Worm (Caenorhabditis elegans) whole organism, midembryonic: ENCODE data around the gene M110.9.

ENCODE experiments used
- T22C8.4 ChIP-seq: fragments of 200-800 bp; sonication (Bioruptor generic); IDR thresholded peaks from 2 replicates; pipeline ENCODE4 v1.3.6; 2022; ENCODE audit warnings: missing genetic modification characterization, missing compliant biosample characterization
- cog-1 ChIP-seq: sonication (generic microtip); optimal IDR thresholded peaks from 2 replicates; lab custom pipeline; 2016; ENCODE audit warnings: missing genetic modification characterization, missing compliant biosample characterization
- flt-1 ChIP-seq: fragments of 200-800 bp; sonication (Bioruptor generic); IDR thresholded peaks from 2 replicates; pipeline ENCODE4 v1.3.6; 2022; ENCODE audit warnings: missing genetic modification characterization, missing compliant biosample characterization
- klf-2 ChIP-seq: fragments of 200-800 bp; sonication (Bioruptor generic); conservative IDR thresholded peaks from 2 replicates; pipeline ENCODE4 v1.3.6; 2022; ENCODE audit warnings: missing genetic modification reagents, missing genetic modification characterization, missing compliant biosample characterization
- med-1 ChIP-seq: sonication (generic microtip); optimal IDR thresholded peaks from 2 replicates; lab custom pipeline; 2017; ENCODE audit warnings: missing genetic modification characterization, mild to moderate bottlenecking, missing compliant biosample characterization, antibody characterized with exemption, missing genetic modification reagents; ENCODE audit not compliant: insufficient read depth
- ref-1 ChIP-seq: fragments of 200-800 bp; sonication (Bioruptor generic); conservative IDR thresholded peaks from 2 replicates; pipeline ENCODE4 v1.3.6; 2022; ENCODE audit warnings: missing genetic modification reagents, missing genetic modification characterization, missing compliant biosample characterization
- tab-1 ChIP-seq: fragments of 200-800 bp; sonication (Bioruptor generic); IDR thresholded peaks from 2 replicates; pipeline ENCODE4 v1.3.6; 2022; ENCODE audit warnings: missing genetic modification characterization, missing compliant biosample characterization
- ztf-23 ChIP-seq: fragments of 200-800 bp; sonication (Bioruptor generic); IDR thresholded peaks from 2 replicates; pipeline ENCODE4 v1.3.6; 2022; ENCODE audit warnings: missing genetic modification reagents, missing genetic modification characterization, missing compliant biosample characterization
- ztf-29 ChIP-seq: fragments of 200-800 bp; sonication (Bioruptor generic); IDR thresholded peaks from 2 replicates; pipeline ENCODE4 v1.3.6; 2022; ENCODE audit warnings: missing genetic modification reagents, missing genetic modification characterization, missing compliant biosample characterization

The M110.9 gene

DNA sequence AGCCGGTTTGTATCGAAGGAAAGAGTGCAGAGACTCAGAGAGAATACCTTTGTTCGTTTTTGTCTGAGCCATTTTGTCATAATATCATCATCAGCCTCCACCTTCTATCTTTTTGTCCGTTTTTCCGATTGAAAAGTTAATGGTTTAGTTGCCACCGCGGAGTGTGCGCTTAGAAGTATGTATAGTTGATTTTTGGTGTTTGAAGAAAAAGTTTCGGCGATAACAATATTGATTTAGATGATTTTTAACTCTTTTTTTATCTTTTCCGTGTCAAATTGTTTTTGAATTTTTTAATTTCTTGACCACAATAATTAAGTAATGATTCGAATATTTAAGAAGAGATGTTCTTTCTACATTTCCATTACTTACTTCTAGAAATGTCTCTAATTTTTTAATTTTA, 25.5 kb upstream of the M110.9 start:
- TF ChIP-seq tab-1 (GFP tag; lab: Robert Waterston, UW) (no peak), klf-2 (no peak), ztf-23 (GFP tag; lab: Robert Waterston, UW) (no peak), flt-1 (GFP tag; lab: Robert Waterston, UW) (no peak), T22C8.4 (GFP tag; lab: Robert Waterston, UW) (no peak), med-1 (GFP tag; lab: Kevin White, UChicago) (no peak), ref-1 (GFP tag; lab: Robert Waterston, UW) (no peak), ztf-29 (GFP tag; lab: Robert Waterston, UW) (no peak), cog-1 (no peak)

DNA sequence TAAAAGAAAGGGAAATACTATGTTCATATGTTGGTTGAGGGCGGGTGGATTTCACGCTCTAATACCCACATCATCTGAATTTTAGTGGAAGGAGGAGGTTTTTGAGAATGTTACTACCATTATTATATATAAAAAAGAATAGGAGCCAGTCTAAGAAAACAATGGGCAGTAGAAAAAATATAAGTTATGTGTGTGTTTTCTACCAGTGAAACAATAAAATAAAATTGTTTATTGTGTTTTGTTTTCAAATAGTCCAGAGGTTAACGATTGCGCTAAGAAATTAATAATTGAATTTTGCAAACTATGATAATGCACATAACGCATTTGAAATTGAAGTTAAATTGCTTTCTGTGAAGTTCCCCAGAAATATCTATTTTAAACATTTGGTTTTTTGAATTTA, 21.6 kb upstream of the M110.9 start, which contains the start of gene M110.8:
TSS of gene M110.8 (minus strand) at position 101 of the 400 bp plus-strand sequence.
- TF ChIP-seq ref-1 (GFP tag; lab: Robert Waterston, UW) (no peak), flt-1 (GFP tag; lab: Robert Waterston, UW) (no peak), tab-1 (GFP tag; lab: Robert Waterston, UW) (no peak), ztf-23 (GFP tag; lab: Robert Waterston, UW) (no peak), ztf-29 (GFP tag; lab: Robert Waterston, UW) (no peak), med-1 (GFP tag; lab: Kevin White, UChicago) (no peak), klf-2 (no peak), cog-1 (no peak), T22C8.4 (GFP tag; lab: Robert Waterston, UW) (no peak)

DNA sequence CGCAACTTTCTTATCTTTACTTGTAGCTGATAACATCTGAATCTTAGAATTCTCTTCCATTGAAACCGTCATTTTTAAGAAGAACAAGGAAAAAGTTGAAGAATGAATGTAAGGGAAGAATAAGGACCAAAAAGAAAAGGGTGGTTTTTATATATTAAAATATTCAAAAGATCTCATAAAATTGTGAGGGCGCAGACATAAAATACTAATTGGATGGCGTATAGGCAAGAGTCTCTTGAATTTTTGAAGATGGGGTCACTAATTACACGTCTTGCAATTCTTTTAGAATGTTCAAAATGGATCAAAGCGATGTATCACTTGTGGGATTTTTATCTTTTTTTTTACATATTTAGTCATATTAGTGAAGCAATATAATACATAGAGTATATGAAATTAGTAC, 18.4 kb upstream of the M110.9 start, which contains the start of gene twk-3:
TSS of gene twk-3 (minus strand) at position 101 of the 400 bp plus-strand sequence.
- TF ChIP-seq T22C8.4 (GFP tag; lab: Robert Waterston, UW) = no peak
- TF ChIP-seq klf-2 = no peak
- no peak for TF ChIP-seq flt-1 (GFP tag; lab: Robert Waterston, UW)
- TF ChIP-seq ztf-29 (GFP tag; lab: Robert Waterston, UW) = no peak
- no peak for TF ChIP-seq ref-1 (GFP tag; lab: Robert Waterston, UW)
- TF ChIP-seq cog-1 = no peak
- TF ChIP-seq ztf-23 (GFP tag; lab: Robert Waterston, UW) = no peak
- no peak for TF ChIP-seq med-1 (GFP tag; lab: Kevin White, UChicago)
- TF ChIP-seq tab-1 (GFP tag; lab: Robert Waterston, UW) = no peak

DNA sequence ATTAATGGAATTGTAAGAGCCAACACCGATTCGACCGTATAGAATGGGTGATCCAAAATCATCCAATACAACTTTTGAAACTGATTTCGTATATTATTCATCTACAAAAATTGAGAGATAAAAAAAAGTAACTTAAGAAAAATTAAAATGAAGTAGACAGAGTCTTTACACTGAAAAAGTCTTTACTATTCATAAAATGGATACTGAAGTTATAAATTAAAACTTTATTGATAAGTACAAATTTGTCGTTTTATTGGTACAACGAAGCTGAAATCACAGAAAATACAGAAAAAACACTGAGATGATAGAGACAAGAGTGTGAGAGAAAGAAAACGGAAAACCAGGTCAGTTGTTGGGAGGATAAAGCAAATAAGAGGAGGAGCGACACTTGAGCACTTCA, 16.7 kb upstream of the M110.9 start, which contains the start of gene M110.10:
TSS of gene M110.10 (minus strand) at position 101 of the 400 bp plus-strand sequence.
- TF ChIP-seq ref-1 (GFP tag; lab: Robert Waterston, UW) (no peak), med-1 (GFP tag; lab: Kevin White, UChicago) (no peak), klf-2 (no peak), T22C8.4 (GFP tag; lab: Robert Waterston, UW) (no peak), cog-1 (no peak)

DNA sequence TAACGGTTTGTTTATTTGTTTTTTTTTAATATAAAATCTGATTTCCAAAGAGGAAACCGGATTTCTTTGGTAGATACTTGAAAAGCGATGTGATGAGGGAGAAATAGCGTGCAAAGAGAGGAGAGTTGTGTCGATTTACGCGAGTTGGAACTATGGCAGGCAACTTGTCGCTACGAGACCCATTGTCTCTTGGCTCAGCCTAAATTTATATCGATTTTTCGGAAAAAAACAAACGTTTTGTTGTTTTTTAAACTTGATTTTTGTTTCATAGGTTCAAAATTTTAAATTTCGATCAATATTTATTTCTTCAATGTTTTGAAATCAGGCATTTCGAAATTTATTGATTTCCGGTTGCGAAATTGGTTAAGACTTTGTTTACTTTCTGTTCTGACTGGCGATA, 14.6 kb upstream of the M110.9 start, which contains the start of gene M110.3:
TSS of gene M110.3 (minus strand) at position 184 of the 400 bp plus-strand sequence.
- TF ChIP-seq ztf-23 (GFP tag; lab: Robert Waterston, UW) (no peak), T22C8.4 (GFP tag; lab: Robert Waterston, UW) (peak; percentile 63; the same call in 1 of the 2 replicates)

DNA sequence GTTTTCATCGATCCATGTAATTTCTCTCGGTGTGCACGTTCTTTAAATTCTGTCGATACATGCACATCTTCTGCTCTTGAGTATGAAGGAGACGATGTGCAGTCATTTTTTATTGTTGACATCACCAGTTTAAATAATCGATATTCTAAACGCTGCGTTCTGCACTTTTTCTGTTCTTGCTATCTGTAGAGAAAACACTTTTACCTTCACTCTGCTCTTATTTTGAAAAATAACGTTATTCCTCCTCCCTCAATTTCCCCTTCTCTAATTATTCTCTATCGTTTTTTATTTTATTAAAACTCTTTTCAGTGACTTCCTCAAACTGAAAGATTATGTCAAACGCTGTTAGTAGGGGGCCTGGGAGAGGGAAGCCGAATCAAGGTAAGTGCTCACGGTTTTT, 14.2 kb upstream of the M110.9 start, which contains the start of gene ifg-1:
TSS of gene ifg-1 (plus strand) at position 301 of the 400 bp plus-strand sequence.
- TF ChIP-seq med-1 (GFP tag; lab: Kevin White, UChicago) (no peak), cog-1 (no peak), ztf-23 (GFP tag; lab: Robert Waterston, UW) (no peak), tab-1 (GFP tag; lab: Robert Waterston, UW) (no peak), ref-1 (GFP tag; lab: Robert Waterston, UW) (no peak), ztf-29 (GFP tag; lab: Robert Waterston, UW) (no peak), klf-2 (no peak)

DNA sequence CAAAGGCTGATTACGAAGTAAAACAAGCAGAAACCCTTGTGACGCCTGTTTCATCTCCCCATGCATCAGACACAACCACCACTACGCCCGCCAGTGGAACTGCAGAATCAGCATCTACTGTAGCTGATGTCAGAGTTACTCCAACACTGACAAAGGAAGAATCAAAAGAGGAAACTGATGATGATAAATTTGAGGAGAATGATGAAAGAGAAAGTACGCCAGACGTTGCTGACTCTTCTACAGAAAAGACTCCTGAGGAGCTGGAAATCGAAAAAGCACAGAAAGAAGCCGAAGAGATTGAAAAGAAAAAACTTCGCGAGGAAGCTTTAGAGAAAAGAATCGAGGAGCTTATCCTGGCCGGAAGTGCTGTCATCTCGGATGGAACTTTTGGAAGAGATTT, 12.8 kb upstream of the M110.9 start:
- no peak for TF ChIP-seq flt-1 (GFP tag; lab: Robert Waterston, UW)
- TF ChIP-seq tab-1 (GFP tag; lab: Robert Waterston, UW) = no peak
- TF ChIP-seq ztf-23 (GFP tag; lab: Robert Waterston, UW) = no peak
- TF ChIP-seq T22C8.4 (GFP tag; lab: Robert Waterston, UW) = no peak
- TF ChIP-seq med-1 (GFP tag; lab: Kevin White, UChicago) = no peak
- TF ChIP-seq cog-1 = no peak
- no peak for TF ChIP-seq ref-1 (GFP tag; lab: Robert Waterston, UW)
- no peak for TF ChIP-seq klf-2
- no peak for TF ChIP-seq ztf-29 (GFP tag; lab: Robert Waterston, UW)

DNA sequence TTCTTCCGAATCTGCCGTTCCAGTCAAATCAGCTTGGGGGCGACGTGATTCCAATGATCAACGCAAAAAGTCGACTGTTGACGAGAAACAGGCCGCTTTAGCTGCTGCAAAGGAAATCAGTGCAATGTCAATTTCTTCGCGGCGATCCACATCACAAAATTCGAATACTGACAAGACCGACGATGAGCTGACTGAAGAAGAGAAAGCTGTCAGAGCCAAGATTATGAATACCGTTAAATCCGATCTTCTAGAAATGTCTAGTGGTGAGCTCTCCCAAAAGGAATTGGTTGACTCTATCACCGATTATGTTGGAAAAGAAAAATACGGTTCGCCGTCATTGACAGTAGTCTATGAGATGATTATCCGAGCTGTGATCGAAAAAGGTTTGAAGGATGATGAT, 10.8 kb upstream of the M110.9 start:
- TF ChIP-seq tab-1 (GFP tag; lab: Robert Waterston, UW) (no peak), ztf-29 (GFP tag; lab: Robert Waterston, UW) (no peak), flt-1 (GFP tag; lab: Robert Waterston, UW) (no peak), med-1 (GFP tag; lab: Kevin White, UChicago) (no peak), T22C8.4 (GFP tag; lab: Robert Waterston, UW) (no peak), ztf-23 (GFP tag; lab: Robert Waterston, UW) (no peak), ref-1 (GFP tag; lab: Robert Waterston, UW) (no peak)

DNA sequence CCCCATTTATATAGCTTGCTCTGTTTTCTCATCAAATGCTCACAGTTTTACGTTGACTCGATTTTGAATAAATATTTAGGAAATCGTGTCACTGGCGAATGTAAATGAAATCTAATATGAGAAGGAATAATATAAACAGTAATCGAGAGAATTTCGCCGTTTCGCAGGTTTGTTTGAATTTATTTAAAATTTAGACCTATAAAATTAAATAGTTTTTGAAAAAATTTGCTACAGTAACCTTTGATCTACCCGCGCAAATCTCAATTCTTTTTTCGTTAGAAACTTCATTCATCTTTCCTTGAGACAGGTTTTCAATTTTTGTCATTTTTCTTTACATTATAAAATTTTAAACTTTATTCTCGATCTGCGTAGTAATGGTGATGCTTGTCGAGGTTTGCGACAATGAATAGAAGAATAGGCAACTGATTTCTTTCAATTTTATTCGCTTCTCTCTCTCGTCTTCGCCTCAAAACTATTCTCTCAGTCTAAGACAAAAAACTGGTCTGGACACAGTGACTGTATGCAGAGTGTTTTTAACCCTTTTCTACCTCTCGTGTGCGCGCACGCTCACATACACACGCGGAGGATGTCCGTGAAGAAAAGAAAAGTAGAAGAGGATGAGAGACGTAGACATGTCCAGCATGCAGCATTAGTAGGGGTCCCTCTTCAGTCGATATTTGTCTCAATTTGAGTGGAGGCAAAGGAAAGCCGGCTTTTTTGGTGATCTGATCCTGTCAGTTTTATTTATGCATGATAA, 8.6 kb upstream of the M110.9 start, which contains the start of gene dab-1:
TSS of gene dab-1 (plus strand) at position 78 of the 757 bp plus-strand sequence.
- TF ChIP-seq flt-1 (GFP tag; lab: Robert Waterston, UW) (no peak), ztf-23 (GFP tag; lab: Robert Waterston, UW) (no peak), cog-1 (no peak), med-1 (GFP tag; lab: Kevin White, UChicago) (no peak), ref-1 (GFP tag; lab: Robert Waterston, UW) (no peak), ztf-29 (GFP tag; lab: Robert Waterston, UW) (no peak), klf-2 (no peak)
